Fruit fly (Drosophila melanogaster): ENCODE data around the gene sgl.

The sgl gene

DNA sequence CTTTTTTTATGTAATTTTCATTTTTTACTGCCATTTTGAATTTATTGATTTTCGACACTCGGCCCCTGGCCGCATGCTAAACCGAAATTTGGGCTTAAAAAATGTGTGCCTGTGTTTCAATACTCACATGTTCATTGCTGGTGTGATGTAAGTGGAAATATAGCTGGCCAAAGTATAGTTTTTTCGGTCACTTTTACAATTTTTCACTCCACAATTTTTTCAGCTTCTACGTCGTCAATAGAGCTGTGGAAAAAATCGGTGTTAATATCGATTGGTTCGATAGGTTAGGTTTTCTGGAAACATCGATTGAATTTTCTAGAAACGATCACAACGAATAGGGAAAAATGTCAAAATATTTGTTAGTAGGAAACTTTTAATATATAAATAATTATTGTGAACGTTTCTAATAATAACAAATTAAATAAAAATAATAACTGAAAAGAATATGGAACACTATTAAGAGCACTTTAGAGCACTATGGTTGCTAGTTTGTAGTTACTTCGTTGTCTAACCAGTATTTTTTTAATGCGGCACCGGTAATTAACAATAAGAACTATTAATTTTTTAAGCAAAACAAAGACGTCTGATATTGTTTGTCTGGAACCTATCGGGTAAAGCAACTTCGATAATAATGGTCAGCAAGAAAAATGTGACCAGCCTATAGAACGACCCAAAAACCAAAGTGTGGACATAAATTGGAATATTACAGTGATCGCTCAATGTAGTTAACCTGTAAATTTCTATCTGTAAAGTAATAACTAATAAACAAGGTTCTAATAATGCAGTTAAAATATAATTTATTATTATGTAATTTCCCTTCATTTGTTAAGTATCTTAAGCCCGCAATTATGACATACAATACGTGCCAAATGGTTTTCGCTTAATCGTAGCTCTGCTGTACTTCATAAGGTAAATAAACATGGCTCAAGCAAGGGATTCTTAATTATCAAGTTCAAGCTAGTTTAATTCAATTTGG is 9.0 kb downstream of the sgl start, which contains the start of the genes CG10077 and CG9948 (continued):
- TF ChIP-seq CG3838 (GFP tag; optimal IDR thresholded peaks at IDR 0.05) (peak; percentile 27), CG15601 (tag; optimal IDR thresholded peaks at IDR 0.05) (peak; percentile 86), Ptx1 (GFP tag; IDR thresholded peaks at IDR 0.05) (peak; percentile 94), CG12071 (GFP tag; optimal IDR thresholded peaks at IDR 0.05) (peak; percentile 79), CG11504 (tag; optimal IDR thresholded peaks at IDR 0.05) (peak; percentile 91), CG11696 (GFP tag; IDR thresholded peaks at IDR 0.05) (peak; percentile 63), Oli (tag; optimal IDR thresholded peaks at IDR 0.05) (peak; percentile 91), CG1233 (GFP tag; optimal IDR thresholded peaks at IDR 0.05) (peak; percentile 86), insv (GFP tag; optimal IDR thresholded peaks at IDR 0.05) (peak in 1 of 2 experiments; percentile 62), CG31365 (tag; optimal IDR thresholded peaks at IDR 0.05) (peak; percentile 57), CG11093 (GFP tag; IDR thresholded peaks at IDR 0.05) (peak; percentile 83), CG10979 (tag; optimal IDR thresholded peaks at IDR 0.05) (peak; percentile 89), CG10565 (GFP tag; optimal IDR thresholded peaks at IDR 0.05) (peak; percentile 0), CG17385 (GFP tag; optimal IDR thresholded peaks at IDR 0.05) (peak; percentile 88), schlank (tag; optimal IDR thresholded peaks at IDR 0.05) (peak; percentile 56), CG17328 (GFP tag; IDR thresholded peaks at IDR 0.05) (peak; percentile 93), CG15011 (GFP tag; optimal IDR thresholded peaks at IDR 0.05) (peak; percentile 72), Jarid2 (GFP tag; optimal IDR thresholded peaks at IDR 0.05) (peak; percentile 47), her (GFP tag; optimal IDR thresholded peaks at IDR 0.05) (peak; percentile 11), sim (GFP tag; IDR thresholded peaks at IDR 0.05) (peak; percentile 75; the same call in 1 of the 2 replicates), CG2116 (GFP tag; optimal IDR thresholded peaks at IDR 0.05) (peak; percentile 78), Antp (GFP tag; optimal IDR thresholded peaks at IDR 0.05) (peak; percentile 15), CrebB (tag; optimal IDR thresholded peaks at IDR 0.05) (peak; percentile 84), kay (GFP tag; optimal IDR thresholded peaks at IDR 0.05) (peak; percentile 47), Trl (optimal IDR thresholded peaks at IDR 0.05) (no peak), Trl (GFP tag; optimal IDR thresholded peaks at IDR 0.05) (peak; percentile 60), CG5245 (GFP tag; optimal IDR thresholded peaks at IDR 0.05) (peak; percentile 81), sens-2 (GFP tag; IDR thresholded peaks at IDR 0.05) (peak; percentile 76; the same call in 1 of the 2 replicates), CG9797 (GFP tag; optimal IDR thresholded peaks at IDR 0.05) (peak; percentile 45), nau (GFP tag; optimal IDR thresholded peaks at IDR 0.05) (peak; percentile 76), Ets65A (GFP tag) (peak; percentile 87), MTF-1 (GFP tag; optimal IDR thresholded peaks at IDR 0.05; ENCODE audit: borderline replicate concordance) (peak; percentile 78), CG11723 (GFP tag; optimal IDR thresholded peaks at IDR 0.05) (peak; percentile 69), CG18011 (GFP tag; optimal IDR thresholded peaks at IDR 0.05) (peak; percentile 59), CG1024 (GFP tag; IDR thresholded peaks at IDR 0.05) (peak; percentile 82), CG3995 (GFP tag; optimal IDR thresholded peaks at IDR 0.05) (peak; percentile 38), cad (GFP tag; optimal IDR thresholded peaks at IDR 0.05) (no peak), slbo (GFP tag; IDR thresholded peaks at IDR 0.05) (peak; percentile 95), bsh (GFP tag; optimal IDR thresholded peaks at IDR 0.05) (peak; percentile 73 to 94), gce (GFP tag; IDR thresholded peaks at IDR 0.05) (peak; percentile 82; the same call in 2 of the 3 replicates), CG31388 (GFP tag; optimal IDR thresholded peaks at IDR 0.05) (peak; percentile 63), CG12942 (GFP tag; optimal IDR thresholded peaks at IDR 0.05) (peak; percentile 66), CG6813 (GFP tag; optimal IDR thresholded peaks at IDR 0.05) (peak; percentile 75), crp (GFP tag; optimal IDR thresholded peaks at IDR 0.05) (peak in 1 of 2 experiments; percentile 50), CG10431 (GFP tag; optimal IDR thresholded peaks at IDR 0.05) (peak; percentile 69), CG6765 (GFP tag; optimal IDR thresholded peaks at IDR 0.05) (peak; percentile 75), CG4707 (GFP tag; optimal IDR thresholded peaks at IDR 0.05) (peak; percentile 75), CG10209 (GFP tag; optimal IDR thresholded peaks at IDR 0.05) (peak; percentile 82)

Measured in whole organism, embryonic.